Worm (Caenorhabditis elegans): ENCODE data around the gene ttr-41.

Gene ttr-41

DNA sequence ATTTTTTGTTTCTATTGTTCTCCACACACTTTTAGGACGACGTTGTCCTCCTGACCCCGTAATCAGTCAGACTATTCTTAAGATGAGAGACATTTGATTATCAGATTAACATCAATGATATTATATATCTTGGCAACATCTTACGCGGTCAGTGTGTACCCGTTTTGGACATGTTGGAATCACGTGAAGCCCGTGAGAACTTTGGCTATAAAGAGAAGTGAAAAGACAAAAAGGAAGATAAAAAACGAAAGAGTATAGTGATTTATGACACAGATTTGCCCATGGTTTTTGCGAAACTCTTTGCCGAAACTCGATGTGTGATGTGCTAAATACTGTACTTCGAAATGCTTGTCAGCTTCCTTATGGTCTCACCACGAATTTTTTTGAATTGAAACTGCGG, 17.6 kb upstream of the ttr-41 start (continued):
- TF ChIP-seq nhr-84 (tag; optimal IDR thresholded peaks at IDR 0.05) (no peak), dsc-1 (tag; optimal IDR thresholded peaks at IDR 0.05) (no peak), efl-1 (optimal IDR thresholded peaks at IDR 0.05) (peak in 1 of 2 experiments; percentile 8), efl-1 (GFP tag; optimal IDR thresholded peaks at IDR 0.05 in 1 of 2) (peak in 1 of 2 experiments; percentile 68), ceh-63 (GFP tag; optimal IDR thresholded peaks at IDR 0.05) (no peak), lsy-2 (tag; optimal IDR thresholded peaks at IDR 0.05) (peak in 1 of 2 experiments; percentile 38), hlh-17 (GFP tag; optimal IDR thresholded peaks at IDR 0.05; ENCODE audit: borderline replicate concordance) (no peak), fkh-4 (tag; optimal IDR thresholded peaks at IDR 0.05; ENCODE audit: borderline replicate concordance) (no peak), sptf-1 (tag; optimal IDR thresholded peaks at IDR 0.05) (no peak), ceh-88 (GFP tag; IDR thresholded peaks at IDR 0.05) (no peak), vab-15 (tag; optimal IDR thresholded peaks at IDR 0.05) (no peak), ceh-82 (tag; optimal IDR thresholded peaks at IDR 0.05) (no peak), ama-1 (optimal IDR thresholded peaks at IDR 0.05) (no peak), ces-1 (GFP tag; optimal IDR thresholded peaks at IDR 0.05) (no peak), efl-3 (GFP tag; optimal IDR thresholded peaks at IDR 0.05) (no peak), sup-37 (GFP tag; optimal IDR thresholded peaks at IDR 0.05) (no peak), nhr-19 (GFP tag; conservative IDR thresholded peaks at IDR 0.05) (peak; percentile 55), nhr-76 (tag; optimal IDR thresholded peaks at IDR 0.05) (no peak), ztf-11 (tag; optimal IDR thresholded peaks at IDR 0.05) (no peak), zip-4 (GFP tag; optimal IDR thresholded peaks at IDR 0.05) (no peak), nhr-47 (tag; optimal IDR thresholded peaks at IDR 0.05) (peak; percentile 47), ceh-90 (tag; optimal IDR thresholded peaks at IDR 0.05) (no peak), hpl-2 (GFP tag; optimal IDR thresholded peaks at IDR 0.05) (no peak), zag-1 (tag; optimal IDR thresholded peaks at IDR 0.05) (no peak), lin-15B (tag; optimal IDR thresholded peaks at IDR 0.05) (no peak), nhr-85 (tag) (peak; percentile 96), C16A3.4 (tag; optimal IDR thresholded peaks at IDR 0.05) (no peak), elt-2 (tag; optimal IDR thresholded peaks at IDR 0.05) (no peak), C34B4.2 (tag; optimal IDR thresholded peaks at IDR 0.05) (no peak), alr-1 (tag; optimal IDR thresholded peaks at IDR 0.05; ENCODE audit: borderline replicate concordance) (no peak), isw-1 (GFP tag; IDR thresholded peaks at IDR 0.05) (no peak), dpl-1 (GFP tag; optimal IDR thresholded peaks at IDR 0.05) (peak in 1 of 3 experiments; percentile 22), Y116A8C.19 (tag; optimal IDR thresholded peaks at IDR 0.05; ENCODE audit: borderline replicate concordance) (no peak), ets-5 (GFP tag; IDR thresholded peaks at IDR 0.05) (no peak), ztf-4 (tag; optimal IDR thresholded peaks at IDR 0.05) (no peak), lin-39 (tag; optimal IDR thresholded peaks at IDR 0.05) (no peak), nhr-90 (tag; optimal IDR thresholded peaks at IDR 0.05; ENCODE audit: poor library complexity) (peak; percentile 79), mef-2 (tag; optimal IDR thresholded peaks at IDR 0.05) (no peak), unc-62 (GFP tag; optimal IDR thresholded peaks at IDR 0.05) (no peak), sox-4 (tag; optimal IDR thresholded peaks at IDR 0.05) (no peak)

DNA sequence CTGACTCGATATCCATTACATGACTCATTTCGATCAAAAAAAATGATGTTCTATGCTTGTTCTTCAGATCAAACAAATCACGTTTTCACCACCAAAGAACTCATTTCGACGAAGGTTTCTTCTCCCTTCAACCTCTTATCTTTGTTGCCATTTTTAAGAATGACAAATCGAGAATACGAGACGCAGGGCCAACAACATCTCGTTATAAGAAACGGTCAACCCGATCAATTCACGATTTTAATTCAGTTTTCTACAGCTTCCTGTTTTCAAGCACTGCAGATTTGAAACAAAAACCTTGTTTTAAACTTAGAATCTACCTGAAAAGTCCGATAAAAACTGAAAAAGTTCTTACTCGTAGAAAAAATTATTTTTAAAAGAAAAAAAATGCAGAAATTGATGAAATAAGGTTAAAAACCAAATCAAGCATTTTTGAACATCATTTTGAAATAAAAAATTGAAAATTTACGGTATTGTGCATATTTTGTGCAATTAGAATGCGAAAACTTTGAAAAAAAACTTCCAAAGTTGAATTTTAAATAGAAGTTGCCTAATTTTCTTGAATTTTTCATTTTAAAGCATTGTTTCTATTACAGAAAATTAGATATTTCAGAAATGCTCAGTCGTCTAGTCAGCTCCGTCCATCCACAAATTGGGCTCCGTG, 14.0 kb upstream of the ttr-41 start, which contains the start of gene acs-11:
Gene acs-11 (plus strand): TSS at position 611 of the 661 bp plus-strand sequence.
- TF ChIP-seq skn-1 (tag; optimal IDR thresholded peaks at IDR 0.05): no peak
- TF ChIP-seq nhr-71 (tag; optimal IDR thresholded peaks at IDR 0.05): peak; percentile 25
- no peak for TF ChIP-seq unc-86 (tag; optimal IDR thresholded peaks at IDR 0.05)
- no peak for TF ChIP-seq sox-4 (tag; optimal IDR thresholded peaks at IDR 0.05)
- TF ChIP-seq blmp-1 (tag; optimal IDR thresholded peaks at IDR 0.05): peak; percentile 65
- TF ChIP-seq nhr-76 (tag; optimal IDR thresholded peaks at IDR 0.05): no peak
- no peak for TF ChIP-seq zip-4 (GFP tag; optimal IDR thresholded peaks at IDR 0.05)
- TF ChIP-seq ceh-8 (GFP tag; optimal IDR thresholded peaks at IDR 0.05): no peak
- TF ChIP-seq nhr-77 (tag; optimal IDR thresholded peaks at IDR 0.05): no peak
- no peak for TF ChIP-seq mep-1 (tag; optimal IDR thresholded peaks at IDR 0.05)
- TF ChIP-seq snpc-4 (tag; optimal IDR thresholded peaks at IDR 0.05): no peak
- TF ChIP-seq xbp-1 (tag; optimal IDR thresholded peaks at IDR 0.05): no peak
- no peak for TF ChIP-seq ceh-90 (tag; optimal IDR thresholded peaks at IDR 0.05)
- peak; percentile 23 for TF ChIP-seq lin-14 (GFP tag; optimal IDR thresholded peaks at IDR 0.05)
- no peak for TF ChIP-seq lin-39 (tag; optimal IDR thresholded peaks at IDR 0.05)
- no peak for TF ChIP-seq fkh-10 (GFP tag; optimal IDR thresholded peaks at IDR 0.05)
- TF ChIP-seq ces-1 (GFP tag; optimal IDR thresholded peaks at IDR 0.05): no peak
- no peak for TF ChIP-seq tbx-2 (tag; optimal IDR thresholded peaks at IDR 0.05)
- no peak for TF ChIP-seq lin-15B (tag; optimal IDR thresholded peaks at IDR 0.05)
- TF ChIP-seq grh-1 (GFP tag; IDR thresholded peaks at IDR 0.05): no peak
- TF ChIP-seq isw-1 (GFP tag; IDR thresholded peaks at IDR 0.05): no peak

Measured in whole organism, L1 larva.